Worm (Caenorhabditis elegans) whole organism, L3 larva: Measurements from ENCODE around the gene T24C12.4.

Experiments
- R02D3.7 ChIP-seq: fragments of 150-350 bp; optimal IDR thresholded peaks from 2 replicates; lab custom pipeline; 2014; ENCODE audit warnings: missing biosample characterization, missing genetic modification characterization
- ZK546.5 ChIP-seq: sonication (generic microtip); optimal IDR thresholded peaks from 2 replicates; lab custom pipeline; 2017; ENCODE audit warnings: missing biosample characterization, missing genetic modification characterization
- aly-2 ChIP-seq: fragments of 150-350 bp; optimal IDR thresholded peaks from 2 replicates; lab custom pipeline; 2014; ENCODE audit warnings: missing biosample characterization, missing genetic modification characterization
- ama-1 ChIP-seq: fragments of 150-350 bp; optimal IDR thresholded peaks from 2 replicates; lab custom pipeline; 2018
- ceh-16 ChIP-seq: sonication (generic microtip); optimal IDR thresholded peaks from 2 replicates; lab custom pipeline; 2017; ENCODE audit warnings: missing biosample characterization, missing genetic modification characterization
- ceh-28 ChIP-seq: fragments of 150-350 bp; optimal IDR thresholded peaks from 2 replicates; lab custom pipeline; 2014; ENCODE audit warnings: missing biosample characterization, missing genetic modification reagents, missing genetic modification characterization
- ceh-82 ChIP-seq: fragments of 150-350 bp; optimal IDR thresholded peaks from 2 replicates; lab custom pipeline; 2014; ENCODE audit warnings: missing biosample characterization, missing genetic modification characterization
- ceh-9 ChIP-seq: sonication (generic microtip); optimal IDR thresholded peaks from 2 replicates; lab custom pipeline; 2018; ENCODE audit warnings: missing biosample characterization, missing genetic modification characterization
- egl-5 ChIP-seq: fragments of 150-350 bp; optimal IDR thresholded peaks from 2 replicates; lab custom pipeline; 2017; ENCODE audit warnings: missing biosample characterization, missing genetic modification reagents, missing genetic modification characterization, inconsistent platforms
- elt-2 ChIP-seq: sonication (generic microtip); optimal IDR thresholded peaks from 2 replicates; lab custom pipeline; 2016; ENCODE audit warnings: missing genetic modification reagents, mild to moderate bottlenecking, missing genetic modification characterization, missing compliant biosample characterization
- elt-3 ChIP-seq, 3 experiments: fragments of 150-350 bp in 1 of 3; sonication (generic microtip) in 2 of 3; optimal IDR thresholded peaks; 2 replicates in 2 of 3; 4 replicates in 1 of 3; lab custom pipeline; 2014 to 2017; ENCODE audit warnings: missing biosample characterization in 3 of 3, missing genetic modification characterization in 3 of 3
- eor-1 ChIP-seq, 2 experiments: fragments of 150-350 bp; optimal IDR thresholded peaks; 2 replicates each; lab custom pipeline; 2014 to 2018; ENCODE audit warnings: missing biosample characterization in 2 of 2, missing genetic modification characterization in 2 of 2
- fkh-10 ChIP-seq: sonication (generic microtip); optimal IDR thresholded peaks from 2 replicates; lab custom pipeline; 2017; ENCODE audit warnings: missing biosample characterization, missing genetic modification reagents, missing genetic modification characterization
- fkh-2 ChIP-seq: fragments of 150-350 bp; optimal IDR thresholded peaks from 2 replicates; lab custom pipeline; 2014; ENCODE audit warnings: missing biosample characterization, missing genetic modification reagents, missing genetic modification characterization
- fos-1 ChIP-seq: fragments of 150-350 bp; optimal IDR thresholded peaks from 2 replicates; lab custom pipeline; 2014; ENCODE audit warnings: missing biosample characterization, missing genetic modification characterization
- hmg-11 ChIP-seq: sonication (generic microtip); optimal IDR thresholded peaks from 2 replicates; lab custom pipeline; 2016; ENCODE audit warnings: missing genetic modification characterization, missing compliant biosample characterization
- jun-1 ChIP-seq: fragments of 150-350 bp; optimal IDR thresholded peaks from 2 replicates; lab custom pipeline; 2014; ENCODE audit warnings: missing biosample characterization, missing genetic modification reagents, missing genetic modification characterization
- lin-15B ChIP-seq: fragments of 150-350 bp; optimal IDR thresholded peaks from 2 replicates; lab custom pipeline; 2014; ENCODE audit warnings: missing biosample characterization, missing genetic modification characterization
- lin-39 ChIP-seq: fragments of 150-350 bp; optimal IDR thresholded peaks from 2 replicates; lab custom pipeline; 2018; ENCODE audit warnings: missing biosample characterization, missing genetic modification reagents, missing genetic modification characterization
- lsy-12 ChIP-seq: sonication (generic microtip); optimal IDR thresholded peaks from 2 replicates; lab custom pipeline; 2016; ENCODE audit warnings: mild to moderate bottlenecking, missing genetic modification characterization, missing compliant biosample characterization
- mdl-1 ChIP-seq: fragments of 150-350 bp; optimal IDR thresholded peaks from 2 replicates; lab custom pipeline; 2014; ENCODE audit warnings: missing biosample characterization, missing genetic modification characterization
- nfya-1 ChIP-seq: sonication (generic microtip); optimal IDR thresholded peaks from 2 replicates; lab custom pipeline; 2017; ENCODE audit warnings: missing genetic modification characterization, mild to moderate bottlenecking, missing compliant biosample characterization, antibody characterized with exemption, moderate library complexity; ENCODE audit not compliant: insufficient read depth
- nhr-11 ChIP-seq: fragments of 150-350 bp; optimal IDR thresholded peaks from 2 replicates; lab custom pipeline; 2014; ENCODE audit warnings: missing biosample characterization, missing genetic modification characterization
- nhr-12 ChIP-seq: fragments of 150-350 bp; optimal IDR thresholded peaks from 2 replicates; lab custom pipeline; 2014; ENCODE audit warnings: missing biosample characterization, missing genetic modification characterization
- nhr-23 ChIP-seq: fragments of 150-350 bp; optimal IDR thresholded peaks from 2 replicates; lab custom pipeline; 2014; ENCODE audit warnings: missing biosample characterization, missing genetic modification reagents, missing genetic modification characterization
- nhr-25 ChIP-seq: sonication (generic microtip); optimal IDR thresholded peaks from 2 replicates; lab custom pipeline; 2017; ENCODE audit warnings: missing biosample characterization, missing genetic modification characterization
- nhr-43 ChIP-seq: sonication (generic microtip); optimal IDR thresholded peaks from 2 replicates; lab custom pipeline; 2016; ENCODE audit warnings: mild to moderate bottlenecking, missing genetic modification characterization, missing compliant biosample characterization; ENCODE audit not compliant: poor library complexity, severe bottlenecking
- nhr-67 ChIP-seq: fragments of 150-350 bp; optimal IDR thresholded peaks from 2 replicates; lab custom pipeline; 2014; ENCODE audit warnings: missing biosample characterization, missing genetic modification characterization
- nhr-76 ChIP-seq: fragments of 150-350 bp; sonication (generic microtip); optimal IDR thresholded peaks from 5 replicates; lab custom pipeline; 2014; ENCODE audit warnings: missing biosample characterization, missing genetic modification characterization
- nhr-77 ChIP-seq: fragments of 150-350 bp; optimal IDR thresholded peaks from 2 replicates; lab custom pipeline; 2014; ENCODE audit warnings: missing biosample characterization, missing genetic modification characterization
- pha-4 ChIP-seq: fragments of 150-350 bp; optimal IDR thresholded peaks from 2 replicates; lab custom pipeline; 2014; ENCODE audit warnings: missing biosample characterization, missing genetic modification reagents, missing genetic modification characterization
- pqm-1 ChIP-seq: fragments of 150-350 bp; optimal IDR thresholded peaks from 2 replicates; lab custom pipeline; 2017; ENCODE audit warnings: missing biosample characterization, missing genetic modification characterization, inconsistent platforms
- skn-1 ChIP-seq: fragments of 150-350 bp; optimal IDR thresholded peaks from 2 replicates; lab custom pipeline; 2014; ENCODE audit warnings: missing biosample characterization, missing genetic modification characterization
- snpc-4 ChIP-seq: fragments of 150-350 bp; optimal IDR thresholded peaks from 2 replicates; lab custom pipeline; 2014; ENCODE audit warnings: missing biosample characterization, missing genetic modification characterization
- tbx-2 ChIP-seq: sonication (generic microtip); optimal IDR thresholded peaks from 2 replicates; lab custom pipeline; 2016; ENCODE audit warnings: mild to moderate bottlenecking, missing genetic modification characterization, missing compliant biosample characterization
- unc-62 ChIP-seq: fragments of 150-350 bp; sonication (generic microtip); optimal IDR thresholded peaks from 4 replicates; lab custom pipeline; 2014; ENCODE audit warnings: missing biosample characterization, missing genetic modification reagents, missing genetic modification characterization
- ztf-11 ChIP-seq: fragments of 150-350 bp; optimal IDR thresholded peaks from 2 replicates; lab custom pipeline; 2014; ENCODE audit warnings: missing biosample characterization, missing genetic modification characterization
- ztf-4 ChIP-seq: fragments of 150-350 bp; optimal IDR thresholded peaks from 2 replicates; lab custom pipeline; 2014; ENCODE audit warnings: missing biosample characterization, missing genetic modification characterization

Gene T24C12.4

DNA sequence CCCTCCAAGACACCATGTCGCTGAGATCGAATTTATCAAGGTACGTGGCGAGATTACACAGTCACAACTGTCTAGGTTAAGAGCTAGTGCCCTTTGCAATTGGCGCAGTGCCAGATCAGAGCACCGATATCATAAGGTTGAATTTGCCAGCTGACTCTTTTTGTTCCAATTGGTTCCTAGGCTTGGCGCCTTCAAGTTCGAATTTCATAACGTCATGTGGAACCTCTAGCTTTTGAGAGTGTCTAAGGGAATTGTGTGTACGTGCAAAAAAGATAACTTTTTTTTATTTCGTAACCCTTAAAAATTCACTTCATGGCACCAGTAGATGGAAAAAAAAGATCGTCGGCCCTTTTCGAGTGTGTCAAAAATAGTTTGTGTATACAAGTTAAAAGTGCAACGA is 11.4 kb upstream of the T24C12.4 start:
- TF ChIP-seq jun-1 (tag; lab: Kevin White, UChicago) = no peak
- TF ChIP-seq nhr-43 (tag; lab: Kevin White, UChicago) = no peak
- TF ChIP-seq ama-1 = no peak
- TF ChIP-seq nhr-77 (tag; lab: Kevin White, UChicago) = no peak
- TF ChIP-seq nhr-11 (tag; lab: Kevin White, UChicago) = no peak
- no peak for TF ChIP-seq nhr-67 (tag; lab: Kevin White, UChicago)

DNA sequence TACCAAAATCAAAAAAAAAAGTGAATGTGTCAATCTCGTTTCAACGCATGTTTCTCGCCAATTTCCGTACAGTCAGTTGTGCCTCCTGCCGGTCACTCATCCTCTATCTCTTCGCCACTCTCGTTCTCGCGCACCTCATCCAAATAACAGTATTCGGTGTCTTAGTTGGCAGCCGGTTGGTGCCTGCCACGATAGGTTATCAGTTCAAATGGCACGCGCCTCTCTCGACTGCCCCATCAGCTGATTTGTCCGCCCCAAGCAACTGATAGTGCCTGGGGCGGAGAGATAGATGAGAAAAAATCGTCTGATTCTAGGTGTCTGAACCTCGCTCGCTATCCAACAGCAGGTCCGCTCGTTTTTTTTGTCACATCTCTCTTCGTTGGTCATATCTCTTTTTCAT is 10.2 kb upstream of the T24C12.4 start:
- TF ChIP-seq pqm-1 = peak; percentile 1
- TF ChIP-seq nhr-76 (tag; lab: Kevin White, UChicago) = no peak
- no peak for TF ChIP-seq ceh-16
- peak; percentile 22 for TF ChIP-seq pha-4
- TF ChIP-seq eor-1 (tag; optimal IDR thresholded peaks at IDR 0.05; lab: Kevin White, UChicago) = no peak
- TF ChIP-seq ztf-11 (tag; lab: Kevin White, UChicago) = no peak
- TF ChIP-seq mdl-1 = peak; percentile 1
- no peak for TF ChIP-seq skn-1 (tag; lab: Kevin White, UChicago)
- TF ChIP-seq ceh-28 (tag; lab: Kevin White, UChicago) = no peak
- peak; percentile 43 for TF ChIP-seq nhr-43 (tag; lab: Kevin White, UChicago)
- TF ChIP-seq lin-15B = no peak
- TF ChIP-seq nhr-23 (tag; lab: Kevin White, UChicago) = no peak
- TF ChIP-seq egl-5 = no peak
- TF ChIP-seq nfya-1 (tag; lab: Kevin White, UChicago) = peak; percentile 22
- peak; percentile 57 for TF ChIP-seq elt-2 (tag; lab: Kevin White, UChicago)
- TF ChIP-seq lsy-12 = no peak
- no peak for TF ChIP-seq nhr-11 (tag; lab: Kevin White, UChicago)
- TF ChIP-seq ama-1 = no peak
- no peak for TF ChIP-seq unc-62
- no peak for TF ChIP-seq lin-39 (tag; lab: Kevin White, UChicago)
- TF ChIP-seq nhr-25 (tag; lab: Kevin White, UChicago) = peak; percentile 32
- TF ChIP-seq fkh-2 (tag; lab: Kevin White, UChicago) = no peak
- no peak for TF ChIP-seq ztf-4 (tag; lab: Kevin White, UChicago)
- no peak for TF ChIP-seq R02D3.7 (tag; lab: Kevin White, UChicago)
- no peak for TF ChIP-seq hmg-11 (tag; lab: Kevin White, UChicago)
- TF ChIP-seq fos-1 (tag; lab: Kevin White, UChicago) = no peak
- TF ChIP-seq elt-3 (tag; optimal IDR thresholded peaks at IDR 0.05; lab: Kevin White, UChicago) = peak in 2 of 3 experiments; percentile 76 to 86
- TF ChIP-seq ceh-82 (tag; lab: Kevin White, UChicago) = no peak
- no peak for TF ChIP-seq ceh-9 (tag; lab: Kevin White, UChicago)
- no peak for TF ChIP-seq tbx-2 (tag; lab: Kevin White, UChicago)
- no peak for TF ChIP-seq ZK546.5 (tag; lab: Kevin White, UChicago)
- no peak for TF ChIP-seq snpc-4 (tag; lab: Kevin White, UChicago)
- TF ChIP-seq jun-1 (tag; lab: Kevin White, UChicago) = no peak
- no peak for TF ChIP-seq aly-2 (tag; lab: Kevin White, UChicago)
- no peak for TF ChIP-seq fkh-10 (GFP tag; lab: Kevin White, UChicago)
- TF ChIP-seq nhr-12 (tag; lab: Kevin White, UChicago) = no peak

DNA sequence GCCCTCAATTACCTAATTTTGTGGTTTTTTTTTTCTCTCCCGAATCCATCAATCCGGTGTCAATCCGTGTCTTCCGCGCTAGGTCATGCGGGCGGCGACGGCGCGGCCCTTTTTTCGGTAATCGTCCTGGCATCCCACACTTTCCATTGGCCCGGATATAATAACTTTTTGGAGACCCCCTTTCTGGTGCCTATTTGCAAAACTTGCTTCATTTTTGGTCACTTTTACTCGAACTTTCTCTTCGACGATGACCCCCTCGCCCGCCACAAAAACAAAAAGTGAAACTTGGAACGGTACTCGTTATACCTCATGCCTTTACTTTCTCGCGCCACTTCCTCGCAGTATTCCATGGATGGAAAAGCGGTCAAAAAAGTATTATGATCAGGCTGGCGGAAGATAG is 9.6 kb upstream of the T24C12.4 start:
- no peak for TF ChIP-seq fos-1 (tag; lab: Kevin White, UChicago)
- TF ChIP-seq nhr-23 (tag; lab: Kevin White, UChicago) = peak; percentile 77
- TF ChIP-seq, all 47 proteins: peak for 1
